Worm (Caenorhabditis elegans): Measurements from ENCODE around the gene nep-20.

- TF ChIP-seq pha-4 (tag; optimal IDR thresholded peaks at IDR 0.05) (no peak), ref-2 (tag; optimal IDR thresholded peaks at IDR 0.05) (no peak), pat-9 (tag; optimal IDR thresholded peaks at IDR 0.05) (no peak), sox-2 (GFP tag; IDR thresholded peaks at IDR 0.05) (no peak), hlh-8 (tag; optimal IDR thresholded peaks at IDR 0.05) (no peak), pros-1 (tag; optimal IDR thresholded peaks at IDR 0.05) (no peak), madf-2 (tag; optimal IDR thresholded peaks at IDR 0.05) (no peak), unc-3 (GFP tag; conservative IDR thresholded peaks at IDR 0.05) (no peak), unc-3 (tag; optimal IDR thresholded peaks at IDR 0.05) (no peak), ama-1 (optimal IDR thresholded peaks at IDR 0.05) (no peak), fkh-6 (tag; optimal IDR thresholded peaks at IDR 0.05) (no peak), eyg-1 (tag; optimal IDR thresholded peaks at IDR 0.05) (no peak), nhr-11 (tag; optimal IDR thresholded peaks at IDR 0.05) (no peak), pqm-1 (tag; optimal IDR thresholded peaks at IDR 0.05) (no peak)
Measured at ce11 chrII:3370061-3370460, 25.3 kb downstream of the nep-20 start, which contains the start of gene Y49F6C.8.
